Fruit fly (Drosophila melanogaster): ENCODE measurements around the gene spz5.
A peak's percentile ranks its signal among the peaks of the same experiment; 100 is the strongest.

spz5 gene

DNA sequence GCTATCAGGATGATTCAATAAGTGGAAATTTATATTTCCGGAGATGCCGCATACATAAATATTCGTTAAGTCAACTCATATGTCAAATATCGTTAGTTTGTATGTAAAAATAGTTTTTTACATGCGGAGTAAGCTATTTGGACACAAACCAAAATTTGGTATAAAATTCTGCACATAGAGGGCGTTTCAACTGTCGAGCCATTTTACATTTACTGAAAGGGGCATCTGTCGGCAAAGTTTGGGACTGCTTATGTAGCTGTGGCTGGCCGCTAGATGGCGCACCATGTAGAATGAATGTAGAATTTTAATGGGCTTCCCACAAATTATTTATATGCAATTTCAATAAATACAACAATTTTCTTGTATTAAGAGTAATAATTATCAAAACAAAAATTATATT lies 40.2 kb downstream of the spz5 start (continued):
- peak; percentile 50 for TF ChIP-seq topi (GFP tag; optimal IDR thresholded peaks at IDR 0.05)
- TF ChIP-seq CG6276 (GFP tag; optimal IDR thresholded peaks at IDR 0.05): no peak
- TF ChIP-seq Hr4 (GFP tag; optimal IDR thresholded peaks at IDR 0.05): no peak
- TF ChIP-seq Blimp-1 (GFP tag; optimal IDR thresholded peaks at IDR 0.05): no peak
- peak; percentile 33 for TF ChIP-seq Sox15 (GFP tag; optimal IDR thresholded peaks at IDR 0.05)
- peak; percentile 81 for TF ChIP-seq cyc (GFP tag; optimal IDR thresholded peaks at IDR 0.05)
- no peak for TF ChIP-seq Lpt (GFP tag; optimal IDR thresholded peaks at IDR 0.05)
- TF ChIP-seq Smox (GFP tag; optimal IDR thresholded peaks at IDR 0.05): peak; percentile 27
- TF ChIP-seq Ets21C (GFP tag; optimal IDR thresholded peaks at IDR 0.05): peak; percentile 30
- TF ChIP-seq dsx (GFP tag; optimal IDR thresholded peaks at IDR 0.05; ENCODE audit: poor library complexity, severe bottlenecking): no peak
- no peak for TF ChIP-seq CG34406 (GFP tag; optimal IDR thresholded peaks at IDR 0.05)
- TF ChIP-seq CG1621 (tag; optimal IDR thresholded peaks at IDR 0.05): no peak
- peak; percentile 5 for TF ChIP-seq CG3032 (tag; optimal IDR thresholded peaks at IDR 0.05)
- TF ChIP-seq salr (GFP tag; optimal IDR thresholded peaks at IDR 0.05): no peak
- TF ChIP-seq dac (GFP tag; optimal IDR thresholded peaks at IDR 0.05): no peak
- TF ChIP-seq CG11294 (GFP tag; IDR thresholded peaks at IDR 0.05): no peak
- no peak for TF ChIP-seq vri (GFP tag; optimal IDR thresholded peaks at IDR 0.05)
- TF ChIP-seq CG3919 (GFP tag; optimal IDR thresholded peaks at IDR 0.05): peak; percentile 48
- no peak for TF ChIP-seq CG15336 (GFP tag; IDR thresholded peaks at IDR 0.05)
- TF ChIP-seq CG31627 (GFP tag; optimal IDR thresholded peaks at IDR 0.05): peak; percentile 83
- TF ChIP-seq acj6 (GFP tag; optimal IDR thresholded peaks at IDR 0.05): peak; percentile 14
- no peak for TF ChIP-seq Sox102F (GFP tag; optimal IDR thresholded peaks at IDR 0.05)
- no peak for TF ChIP-seq CG10669 (GFP tag; optimal IDR thresholded peaks at IDR 0.05)
- no peak for TF ChIP-seq fd59A (GFP tag; optimal IDR thresholded peaks at IDR 0.05)
- TF ChIP-seq CG6854 (GFP tag; optimal IDR thresholded peaks at IDR 0.05): no peak
- no peak for TF ChIP-seq Eip75B (GFP tag; optimal IDR thresholded peaks at IDR 0.05)
- peak; percentile 40 for TF ChIP-seq Sox14 (GFP tag; optimal IDR thresholded peaks at IDR 0.05)
- TF ChIP-seq achi (GFP tag; optimal IDR thresholded peaks at IDR 0.05): no peak
- TF ChIP-seq fd85E (GFP tag; optimal IDR thresholded peaks at IDR 0.05): no peak
- TF ChIP-seq Gug (GFP tag; IDR thresholded peaks at IDR 0.05): no peak
- TF ChIP-seq CG16779 (tag; optimal IDR thresholded peaks at IDR 0.05): no peak
- TF ChIP-seq Eip93F (GFP tag; optimal IDR thresholded peaks at IDR 0.05): no peak
- no peak for TF ChIP-seq CG4318 (GFP tag; optimal IDR thresholded peaks at IDR 0.05)
- TF ChIP-seq CG8119 (GFP tag; IDR thresholded peaks at IDR 0.05): no peak
- TF ChIP-seq CG11762 (GFP tag; optimal IDR thresholded peaks at IDR 0.05; ENCODE audit: insufficient read depth): no peak
- TF ChIP-seq spab (GFP tag; optimal IDR thresholded peaks at IDR 0.05): no peak
- TF ChIP-seq CG7368 (GFP tag; optimal IDR thresholded peaks at IDR 0.05): no peak
- peak; percentile 52 for TF ChIP-seq Eip78C (GFP tag)

DNA sequence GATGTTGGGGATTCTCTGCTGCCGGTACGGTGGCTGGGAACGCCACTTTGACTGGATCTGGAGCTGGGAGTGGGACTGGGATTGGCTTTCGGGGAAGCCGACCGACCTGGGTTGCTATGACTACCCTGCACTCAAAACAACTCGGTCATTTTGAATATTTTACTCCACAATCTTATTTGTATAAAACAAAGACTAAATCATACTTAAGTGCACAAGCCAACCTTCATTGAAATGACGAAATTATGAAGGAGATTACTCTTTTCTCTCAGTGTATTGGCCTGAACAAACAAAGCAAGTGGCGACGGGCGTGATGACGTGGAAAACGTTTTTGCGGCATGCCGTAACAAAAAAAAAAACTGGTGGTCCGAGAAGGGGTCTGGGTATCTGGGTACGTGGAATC lies 41.0 kb downstream of the spz5 start:
- TF ChIP-seq CG11294 (GFP tag; IDR thresholded peaks at IDR 0.05) (no peak), dsx (GFP tag; optimal IDR thresholded peaks at IDR 0.05; ENCODE audit: poor library complexity, severe bottlenecking) (peak; percentile 86), CG11762 (GFP tag; optimal IDR thresholded peaks at IDR 0.05; ENCODE audit: insufficient read depth) (peak; percentile 47), Blimp-1 (GFP tag; optimal IDR thresholded peaks at IDR 0.05) (no peak), Eip75B (GFP tag; optimal IDR thresholded peaks at IDR 0.05) (peak; percentile 72), fd85E (GFP tag; optimal IDR thresholded peaks at IDR 0.05) (peak; percentile 40), lz (GFP tag; optimal IDR thresholded peaks at IDR 0.05) (peak; percentile 43), CG6854 (GFP tag; optimal IDR thresholded peaks at IDR 0.05) (peak; percentile 9), CG6163 (GFP tag; IDR thresholded peaks at IDR 0.05) (peak; percentile 78), Sox15 (GFP tag; optimal IDR thresholded peaks at IDR 0.05) (peak; percentile 40), CG6276 (GFP tag; optimal IDR thresholded peaks at IDR 0.05) (peak; percentile 48), CG10669 (GFP tag; optimal IDR thresholded peaks at IDR 0.05) (peak; percentile 79), Sox102F (GFP tag; optimal IDR thresholded peaks at IDR 0.05) (peak; percentile 54), vri (GFP tag; optimal IDR thresholded peaks at IDR 0.05) (peak; percentile 59), CG3032 (tag; optimal IDR thresholded peaks at IDR 0.05) (peak; percentile 82), Hr39 (GFP tag; optimal IDR thresholded peaks at IDR 0.05) (peak; percentile 61), esn (GFP tag; optimal IDR thresholded peaks at IDR 0.05) (peak; percentile 68), CG1621 (tag; optimal IDR thresholded peaks at IDR 0.05) (peak; percentile 80), CG15336 (GFP tag; IDR thresholded peaks at IDR 0.05) (peak; percentile 48; the same call in 1 of the 2 replicates), Hr4 (GFP tag; optimal IDR thresholded peaks at IDR 0.05) (peak; percentile 26), CG31627 (GFP tag; optimal IDR thresholded peaks at IDR 0.05) (peak; percentile 43), CG3919 (GFP tag; optimal IDR thresholded peaks at IDR 0.05) (peak; percentile 84), Hr38 (GFP tag; optimal IDR thresholded peaks at IDR 0.05) (no peak), OdsH (GFP tag; optimal IDR thresholded peaks at IDR 0.05) (peak; percentile 63), CG4318 (GFP tag; optimal IDR thresholded peaks at IDR 0.05) (no peak), Eip93F (GFP tag; optimal IDR thresholded peaks at IDR 0.05) (no peak), Ets96B (tag; optimal IDR thresholded peaks at IDR 0.05) (peak; percentile 84), CG7368 (GFP tag; optimal IDR thresholded peaks at IDR 0.05) (peak; percentile 69), salr (GFP tag; optimal IDR thresholded peaks at IDR 0.05) (peak; percentile 41 to 61), Gug (GFP tag; IDR thresholded peaks at IDR 0.05) (peak; percentile 28; the same call in 1 of the 2 replicates), pdm3 (GFP tag; optimal IDR thresholded peaks at IDR 0.05) (peak; percentile 65), CG11902 (GFP tag; optimal IDR thresholded peaks at IDR 0.05) (peak; percentile 25)
